Fruit fly (Drosophila melanogaster) whole organism, pupa: ENCODE data around the gene Pex23.

Source experiments
- CG10348 ChIP-seq: fragments of 200-800 bp; sonication (Bioruptor generic); IDR thresholded peaks from 2 replicates; pipeline ENCODE4 v1.3.6; 2022; ENCODE audit warnings: missing biosample characterization, missing genetic modification characterization
- CG32121 ChIP-seq: fragments of 200-800 bp; sonication (Bioruptor generic); IDR thresholded peaks from 2 replicates; pipeline ENCODE4 v1.3.6; 2022; ENCODE audit warnings: missing biosample characterization, missing genetic modification characterization
- CG34367 ChIP-seq: fragments of 200-800 bp; sonication (Bioruptor generic); optimal IDR thresholded peaks from 2 replicates; lab custom pipeline; 2018; ENCODE audit warnings: missing biosample characterization, mild to moderate bottlenecking, missing genetic modification characterization
- CG8159 ChIP-seq: fragments of 200-800 bp; sonication (Bioruptor generic); optimal IDR thresholded peaks from 3 replicates; lab custom pipeline; 2018; ENCODE audit warnings: missing biosample characterization, mild to moderate bottlenecking, missing genetic modification characterization, moderate library complexity
- Pif1B ChIP-seq: fragments of 200-800 bp; sonication (Bioruptor generic); optimal IDR thresholded peaks from 3 replicates; lab custom pipeline; 2016; ENCODE audit warnings: missing biosample characterization, missing genetic modification characterization

- TF ChIP-seq CG10348 (GFP tag; lab: Robert Waterston, UW): no peak
- no peak for TF ChIP-seq CG8159 (tag; lab: Kevin White, UChicago)
- no peak for TF ChIP-seq CG32121 (GFP tag; lab: Robert Waterston, UW)
- no peak for TF ChIP-seq CG34367 (tag; lab: Kevin White, UChicago)
- no peak for TF ChIP-seq Pif1B
These were observed 5.1 kb downstream of the Pex23 start, which contains the start of gene FRG1 for dm6 chr3L:20296797-20297196.
